Fruit fly (Drosophila melanogaster) whole organism, embryonic: ENCODE results near the gene Cwc25.
A peak's percentile ranks its signal among the peaks of the same experiment; 100 is the strongest.

Experiments
- CG10274 ChIP-seq: fragments of 200-800 bp; sonication (Bioruptor generic); optimal IDR thresholded peaks from 3 replicates; lab custom pipeline; 2017; ENCODE audit warnings: missing biosample characterization, mild to moderate bottlenecking, missing genetic modification characterization
- CG11456 ChIP-seq: fragments of 200-800 bp; sonication (Bioruptor generic); IDR thresholded peaks from 3 replicates; pipeline ENCODE4 v1.3.6; 2022; ENCODE audit warnings: missing biosample characterization, missing genetic modification characterization
- CG12391 ChIP-seq: fragments of 200-800 bp; sonication (Bioruptor generic); optimal IDR thresholded peaks from 3 replicates; lab custom pipeline; 2018; ENCODE audit warnings: missing biosample characterization, mild to moderate bottlenecking, missing genetic modification characterization, moderate library complexity
- CG12769 ChIP-seq: fragments of 200-800 bp; sonication (Bioruptor generic); optimal IDR thresholded peaks from 2 replicates; lab custom pipeline; 2019; ENCODE audit warnings: missing biosample characterization, mild to moderate bottlenecking, missing genetic modification characterization, moderate library complexity
- CG15269 ChIP-seq: fragments of 200-800 bp; sonication (Bioruptor generic); optimal IDR thresholded peaks from 2 replicates; lab custom pipeline; 2018; ENCODE audit warnings: missing biosample characterization, mild to moderate bottlenecking, missing genetic modification characterization, moderate library complexity
- CG17912 ChIP-seq: fragments of 200-800 bp; sonication (Bioruptor generic); optimal IDR thresholded peaks from 2 replicates; lab custom pipeline; 2018; ENCODE audit warnings: missing biosample characterization, mild to moderate bottlenecking, missing genetic modification characterization
- CG18262 ChIP-seq: fragments of 200-800 bp; optimal IDR thresholded peaks from 3 replicates; lab custom pipeline; 2019; ENCODE audit warnings: missing biosample characterization, mild to moderate bottlenecking, missing genetic modification characterization, moderate library complexity
- CG31441 ChIP-seq: fragments of 200-800 bp; sonication (Bioruptor generic); IDR thresholded peaks from 2 replicates; pipeline ENCODE4 v1.3.6; 2022; ENCODE audit warnings: missing biosample characterization, missing genetic modification characterization
- CG3847 ChIP-seq: fragments of 200-800 bp; sonication (Bioruptor generic); IDR thresholded peaks from 2 replicates; pipeline ENCODE4 v1.3.6; 2022; ENCODE audit warnings: missing biosample characterization, missing genetic modification characterization
- CG5953 ChIP-seq: fragments of 200-800 bp; sonication (Bioruptor generic); IDR thresholded peaks from 2 replicates; pipeline ENCODE4 v1.3.6; 2022; ENCODE audit warnings: missing biosample characterization, missing genetic modification characterization
- CG6175 ChIP-seq: fragments of 200-800 bp; sonication (Bioruptor generic); IDR thresholded peaks from 3 replicates; pipeline ENCODE4 v1.3.6; 2022; ENCODE audit warnings: missing biosample characterization, missing genetic modification characterization
- CG6689 ChIP-seq: fragments of 200-800 bp; sonication (Bioruptor generic); IDR thresholded peaks from 2 replicates; pipeline ENCODE4 v1.3.6; 2022; ENCODE audit warnings: missing biosample characterization, missing genetic modification characterization
- CG7786 ChIP-seq: fragments of 200-800 bp; sonication (Bioruptor generic); optimal IDR thresholded peaks from 2 replicates; lab custom pipeline; 2016; ENCODE audit warnings: missing biosample characterization, missing genetic modification characterization
- CG7963 ChIP-seq: fragments of 200-800 bp; sonication (Bioruptor generic); IDR thresholded peaks from 3 replicates; pipeline ENCODE4 v1.3.6; 2022; ENCODE audit warnings: missing biosample characterization, missing genetic modification characterization; ENCODE audit not compliant: partially characterized antibody
- CG8290 ChIP-seq, 3 experiments: fragments of 200-800 bp; sonication (Bioruptor generic); optimal IDR thresholded peaks; 2 replicates each; lab custom pipeline; 2016 to 2019; ENCODE audit warnings: missing biosample characterization in 3 of 3, missing genetic modification characterization in 3 of 3, mild to moderate bottlenecking in 2 of 3, moderate library complexity in 1 of 3
- CG9817 ChIP-seq: fragments of 200-800 bp; sonication (Bioruptor generic); optimal IDR thresholded peaks from 2 replicates; lab custom pipeline; 2018; ENCODE audit warnings: missing biosample characterization, mild to moderate bottlenecking, missing genetic modification characterization, moderate library complexity
- CG9932 ChIP-seq: fragments of 200-800 bp; sonication (Bioruptor generic); IDR thresholded peaks from 2 replicates; pipeline ENCODE4 v1.3.6; 2022; ENCODE audit warnings: missing biosample characterization, missing genetic modification characterization
- Dad ChIP-seq: fragments of 200-800 bp; sonication (Bioruptor generic); optimal IDR thresholded peaks from 3 replicates; lab custom pipeline; 2016; ENCODE audit warnings: missing biosample characterization, missing genetic modification characterization
- Dbx ChIP-seq: fragments of 200-800 bp; sonication (Bioruptor generic); IDR thresholded peaks from 3 replicates; pipeline ENCODE4 v1.3.6; 2022; ENCODE audit warnings: missing biosample characterization, missing genetic modification characterization
- Fer2 ChIP-seq: fragments of 200-800 bp; sonication (Bioruptor generic); optimal IDR thresholded peaks from 2 replicates; lab custom pipeline; 2018; ENCODE audit warnings: missing biosample characterization, mild to moderate bottlenecking, missing genetic modification characterization, moderate library complexity
- Fer3 ChIP-seq: fragments of 200-800 bp; sonication (Bioruptor generic); optimal IDR thresholded peaks from 2 replicates; lab custom pipeline; 2018; ENCODE audit warnings: missing biosample characterization, mild to moderate bottlenecking, missing genetic modification characterization, moderate library complexity
- GATAe ChIP-seq: fragments of 200-800 bp; sonication (Bioruptor generic); conservative IDR thresholded peaks from 2 replicates; pipeline ENCODE4 v1.3.6; 2022; ENCODE audit warnings: missing biosample characterization, missing genetic modification characterization
- MBD-R2 ChIP-seq: fragments of 200-800 bp; sonication (Bioruptor generic); IDR thresholded peaks from 2 replicates; pipeline ENCODE4 v1.3.6; 2022; ENCODE audit warnings: missing biosample characterization, missing genetic modification characterization
- NFAT ChIP-seq: fragments of 200-800 bp; sonication (Bioruptor generic); IDR thresholded peaks from 2 replicates; pipeline ENCODE4 v1.3.6; 2022; ENCODE audit warnings: missing biosample characterization, missing genetic modification characterization
- Pdp1 ChIP-seq, 2 experiments: fragments of 200-800 bp; sonication (Bioruptor generic); optimal IDR thresholded peaks; 3 replicates each; lab custom pipeline; 2016; ENCODE audit warnings: missing biosample characterization in 2 of 2, missing genetic modification characterization in 2 of 2, mild to moderate bottlenecking in 1 of 2, moderate library complexity in 1 of 2
- Ptx1 ChIP-seq: fragments of 200-800 bp; sonication (Bioruptor generic); IDR thresholded peaks from 2 replicates; pipeline ENCODE4 v1.3.6; 2022; ENCODE audit warnings: missing biosample characterization, missing genetic modification characterization
- Rfx ChIP-seq: fragments of 200-800 bp; sonication (Bioruptor generic); IDR thresholded peaks from 2 replicates; pipeline ENCODE4 v1.3.6; 2022; ENCODE audit warnings: missing biosample characterization, missing genetic modification characterization
- amos ChIP-seq: fragments of 200-800 bp; sonication (Bioruptor generic); IDR thresholded peaks from 2 replicates; pipeline ENCODE4 v1.3.6; 2022; ENCODE audit warnings: missing biosample characterization, missing genetic modification characterization; ENCODE audit not compliant: partially characterized antibody
- ash1 ChIP-seq: fragments of 200-800 bp; sonication (Bioruptor generic); optimal IDR thresholded peaks from 2 replicates; lab custom pipeline; 2018; ENCODE audit warnings: missing biosample characterization, mild to moderate bottlenecking, missing genetic modification characterization
- ato ChIP-seq: fragments of 200-800 bp; sonication (Bioruptor generic); IDR thresholded peaks from 2 replicates; pipeline ENCODE4 v1.3.6; 2022; ENCODE audit warnings: missing biosample characterization, missing genetic modification characterization; ENCODE audit not compliant: partially characterized antibody
- bab2 ChIP-seq: fragments of 200-800 bp; sonication (Bioruptor generic); optimal IDR thresholded peaks from 2 replicates; lab custom pipeline; 2016; ENCODE audit warnings: missing biosample characterization, missing genetic modification characterization
- bbx ChIP-seq: fragments of 200-800 bp; sonication (Bioruptor generic); IDR thresholded peaks from 2 replicates; pipeline ENCODE4 v1.3.6; 2022; ENCODE audit warnings: missing biosample characterization, missing genetic modification characterization; ENCODE audit not compliant: partially characterized antibody
- cad ChIP-seq: fragments of >200 bp; optimal IDR thresholded peaks from 2 replicates; lab custom pipeline; 2017; ENCODE audit warnings: missing biosample characterization, missing genetic modification characterization
- caup ChIP-seq: fragments of 200-800 bp; sonication (Bioruptor generic); optimal IDR thresholded peaks from 3 replicates; lab custom pipeline; 2017; ENCODE audit warnings: missing biosample characterization, mild to moderate bottlenecking, missing genetic modification characterization, moderate library complexity; ENCODE audit not compliant: severe bottlenecking
- chn ChIP-seq: fragments of 200-800 bp; sonication (Bioruptor generic); optimal IDR thresholded peaks from 2 replicates; lab custom pipeline; 2016; ENCODE audit warnings: missing biosample characterization, missing genetic modification characterization
- ci ChIP-seq: fragments of 200-800 bp; sonication (Bioruptor generic); IDR thresholded peaks from 3 replicates; pipeline ENCODE4 v1.3.6; 2022; ENCODE audit warnings: missing biosample characterization, missing genetic modification characterization
- crol ChIP-seq: fragments of 200-800 bp; sonication (Bioruptor generic); IDR thresholded peaks from 2 replicates; pipeline ENCODE4 v1.3.6; 2022; ENCODE audit warnings: missing biosample characterization, missing genetic modification characterization
- da ChIP-seq: fragments of 200-800 bp; sonication (Bioruptor generic); optimal IDR thresholded peaks from 2 replicates; lab custom pipeline; 2016; ENCODE audit warnings: missing biosample characterization, missing genetic modification characterization
- eve ChIP-seq, 2 experiments: fragments of >200 bp; optimal IDR thresholded peaks; 2 replicates each; lab custom pipeline; 2017; ENCODE audit warnings: missing biosample characterization in 2 of 2, missing genetic modification characterization in 2 of 2
- fu2 ChIP-seq: fragments of 200-800 bp; sonication (Bioruptor generic); optimal IDR thresholded peaks from 2 replicates; lab custom pipeline; 2016; ENCODE audit warnings: missing biosample characterization, missing genetic modification characterization
- gt ChIP-seq: fragments of 200-800 bp; sonication (Bioruptor generic); IDR thresholded peaks from 2 replicates; pipeline ENCODE4 v1.3.6; 2022; ENCODE audit warnings: missing biosample characterization, missing genetic modification characterization
- ken ChIP-seq: fragments of 200-800 bp; sonication (Bioruptor generic); IDR thresholded peaks from 3 replicates; pipeline ENCODE4 v1.3.6; 2022; ENCODE audit warnings: missing biosample characterization, missing genetic modification characterization
- mirr ChIP-seq: fragments of 200-800 bp; sonication (Bioruptor generic); optimal IDR thresholded peaks from 3 replicates; lab custom pipeline; 2018; ENCODE audit warnings: missing biosample characterization, mild to moderate bottlenecking, missing genetic modification characterization
- repo ChIP-seq: fragments of 200-800 bp; sonication (Bioruptor generic); optimal IDR thresholded peaks from 2 replicates; lab custom pipeline; 2016; ENCODE audit warnings: missing biosample characterization, missing genetic modification characterization
- rib ChIP-seq: fragments of 200-800 bp; sonication (Bioruptor generic); IDR thresholded peaks from 2 replicates; pipeline ENCODE4 v1.3.6; 2022; ENCODE audit warnings: missing biosample characterization, missing genetic modification characterization
- salm ChIP-seq: fragments of 200-800 bp; sonication (Bioruptor generic); optimal IDR thresholded peaks from 2 replicates; lab custom pipeline; 2018; ENCODE audit warnings: missing biosample characterization, mild to moderate bottlenecking, missing genetic modification characterization
- sens ChIP-seq: fragments of 200-800 bp; sonication (Bioruptor generic); peaks from one replicate; lab custom pipeline; 2016; ENCODE audit warnings: missing biosample characterization, missing genetic modification characterization
- shn ChIP-seq: fragments of 200-800 bp; sonication (Bioruptor generic); optimal IDR thresholded peaks from 3 replicates; lab custom pipeline; 2016; ENCODE audit warnings: missing biosample characterization, missing genetic modification characterization
- sna ChIP-seq: fragments of 200-800 bp; sonication (Bioruptor generic); IDR thresholded peaks from 2 replicates; pipeline ENCODE4 v1.3.6; 2022; ENCODE audit warnings: missing biosample characterization, missing genetic modification characterization; ENCODE audit not compliant: partially characterized antibody
- vfl ChIP-seq: fragments of 200-800 bp; sonication (Bioruptor generic); optimal IDR thresholded peaks from 2 replicates; lab custom pipeline; 2016; ENCODE audit warnings: missing biosample characterization, missing genetic modification characterization
- yki ChIP-seq: fragments of >200 bp; optimal IDR thresholded peaks from 3 replicates; lab custom pipeline; 2018

The Cwc25 gene

DNA sequence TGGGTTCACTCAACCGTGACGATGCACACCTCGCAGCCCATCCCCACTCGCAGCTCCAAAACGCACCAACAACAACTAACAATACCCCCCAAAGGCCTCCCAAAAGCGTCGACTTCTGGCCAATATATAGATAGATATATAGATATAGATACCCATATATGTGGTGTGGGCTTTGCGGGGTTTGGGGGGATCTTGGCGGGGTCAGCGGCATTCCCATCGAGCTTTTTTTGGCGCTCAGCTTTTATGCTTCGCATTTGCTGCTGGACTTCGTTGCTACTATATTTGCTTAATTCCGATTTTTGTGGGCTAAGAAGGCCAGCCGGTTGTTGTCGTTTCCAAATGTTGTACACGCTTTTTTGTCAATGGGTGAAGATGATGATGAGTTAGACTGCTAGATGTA lies 17.5 kb upstream of the Cwc25 start (continued):
- TF ChIP-seq caup (no peak), Rfx (GFP tag; lab: Robert Waterston, UW) (peak; percentile 47; the same call in 1 of the 2 replicates), ken (GFP tag; lab: Robert Waterston, UW) (no peak), CG31441 (GFP tag; lab: Robert Waterston, UW) (no peak), sna (GFP tag; lab: Robert Waterston, UW) (no peak), Fer3 (no peak), MBD-R2 (GFP tag; lab: Robert Waterston, UW) (no peak), CG9817 (tag; lab: Kevin White, UChicago) (no peak), CG8290 (GFP tag; optimal IDR thresholded peaks at IDR 0.05; lab: Kevin White, UChicago) (no peak), CG8290 (tag; optimal IDR thresholded peaks at IDR 0.05; lab: Kevin White, UChicago) (peak in 1 of 2 experiments; percentile 2), da (no peak), mirr (GFP tag; lab: Kevin White, UChicago) (peak; percentile 38), vfl (no peak), CG5953 (no peak), cad (no peak), eve (GFP tag; optimal IDR thresholded peaks at IDR 0.05; lab: Kevin White, UChicago) (no peak), CG3847 (GFP tag; lab: Robert Waterston, UW) (0 out of 2 replicates have a peak, but pooled peaks have one; percentile 21), chn (GFP tag; lab: Kevin White, UChicago) (no peak), CG17912 (GFP tag; lab: Kevin White, UChicago) (no peak), amos (GFP tag; lab: Robert Waterston, UW) (no peak; the same call in 1 of the 2 replicates), bbx (GFP tag; lab: Robert Waterston, UW) (no peak), bab2 (GFP tag; lab: Kevin White, UChicago) (no peak), repo (GFP tag; lab: Kevin White, UChicago) (no peak), CG7963 (GFP tag; lab: Robert Waterston, UW) (0 out of 3 replicates have a peak, but pooled peaks have one; percentile 10), gt (GFP tag; lab: Robert Waterston, UW) (no peak), crol (peak; percentile 69), ato (GFP tag; lab: Robert Waterston, UW) (no peak), NFAT (GFP tag; lab: Robert Waterston, UW) (0 out of 2 replicates have a peak, but pooled peaks have one; percentile 4), CG7786 (GFP tag; lab: Kevin White, UChicago) (no peak), Fer2 (tag; lab: Kevin White, UChicago) (no peak), CG9932 (GFP tag; lab: Robert Waterston, UW) (no peak), Ptx1 (GFP tag; lab: Robert Waterston, UW) (no peak), CG12391 (tag; lab: Kevin White, UChicago) (no peak), sens (no peak), Dbx (GFP tag; lab: Robert Waterston, UW) (0 out of 3 replicates have a peak, but pooled peaks have one; percentile 6), ci (GFP tag; lab: Robert Waterston, UW) (0 out of 3 replicates have a peak, but pooled peaks have one; percentile 33), CG15269 (tag; lab: Kevin White, UChicago) (no peak), rib (peak; percentile 74; the same call in 1 of the 2 replicates), shn (GFP tag; lab: Kevin White, UChicago) (no peak), CG10274 (GFP tag; lab: Kevin White, UChicago) (no peak), CG18262 (tag; lab: Kevin White, UChicago) (no peak), GATAe (GFP tag; lab: Robert Waterston, UW) (no peak), Pdp1 (GFP tag; optimal IDR thresholded peaks at IDR 0.05; lab: Kevin White, UChicago) (no peak), salm (tag; lab: Kevin White, UChicago) (no peak), fu2 (GFP tag; lab: Kevin White, UChicago) (no peak), CG6175 (GFP tag; lab: Robert Waterston, UW) (0 out of 3 replicates have a peak, but pooled peaks have one; percentile 32), ash1 (no peak), CG11456 (GFP tag; lab: Robert Waterston, UW) (no peak), CG6689 (GFP tag; lab: Robert Waterston, UW) (no peak), CG12769 (tag; lab: Kevin White, UChicago) (peak; percentile 87), Dad (GFP tag; lab: Kevin White, UChicago) (no peak), yki (no peak)
